Fruit fly (Drosophila melanogaster) whole organism, adult: ENCODE measurements around the gene Src64B.

Experiments
- CG1620 ChIP-seq: fragments of 200-800 bp; sonication (Bioruptor generic); optimal IDR thresholded peaks from 2 replicates; lab custom pipeline; 2016; ENCODE audit warnings: missing biosample characterization, missing genetic modification characterization
- bab1 ChIP-seq: fragments of 200-800 bp; sonication (Bioruptor generic); optimal IDR thresholded peaks from 3 replicates; lab custom pipeline; 2019; ENCODE audit warnings: missing biosample characterization, mild to moderate bottlenecking, missing genetic modification characterization, moderate library complexity

dm6 chr3L:4545731-4546130 is 80.3 kb downstream of the Src64B start:
- no peak for TF ChIP-seq bab1 (GFP tag; lab: Kevin White, UChicago)
- no peak for TF ChIP-seq CG1620 (GFP tag; lab: Kevin White, UChicago)
